Fruit fly (Drosophila melanogaster) whole organism, pupa: Measurements from ENCODE around the gene CG7879.
A peak's percentile ranks its signal among the peaks of the same experiment; 100 is the strongest.

Experiments
- CG10348 ChIP-seq: fragments of 200-800 bp; sonication (Bioruptor generic); IDR thresholded peaks from 2 replicates; pipeline ENCODE4 v1.3.6; 2022; ENCODE audit warnings: missing biosample characterization, missing genetic modification characterization
- CG12605 ChIP-seq: fragments of 200-800 bp; sonication (Bioruptor generic); IDR thresholded peaks from 2 replicates; pipeline ENCODE4 v1.3.6; 2022; ENCODE audit warnings: missing biosample characterization, missing genetic modification characterization
- CG13204 ChIP-seq: fragments of 200-800 bp; sonication (Bioruptor generic); optimal IDR thresholded peaks from 2 replicates; lab custom pipeline; 2018; ENCODE audit warnings: missing biosample characterization, mild to moderate bottlenecking, missing genetic modification characterization, moderate library complexity
- CG14655 ChIP-seq: fragments of 200-800 bp; sonication (Bioruptor generic); optimal IDR thresholded peaks from 3 replicates; lab custom pipeline; 2017; ENCODE audit warnings: mild to moderate bottlenecking, missing biosample characterization, missing genetic modification reagents, missing genetic modification characterization
- CG15710 ChIP-seq: fragments of 200-800 bp; sonication (Bioruptor generic); optimal IDR thresholded peaks from 2 replicates; lab custom pipeline; 2018; ENCODE audit warnings: missing biosample characterization, mild to moderate bottlenecking, missing genetic modification characterization, moderate library complexity
- CG17806 ChIP-seq: fragments of 200-800 bp; sonication (Bioruptor generic); optimal IDR thresholded peaks from 2 replicates; lab custom pipeline; 2018; ENCODE audit warnings: missing biosample characterization, mild to moderate bottlenecking, missing genetic modification characterization, moderate library complexity
- CG32121 ChIP-seq: fragments of 200-800 bp; sonication (Bioruptor generic); IDR thresholded peaks from 2 replicates; pipeline ENCODE4 v1.3.6; 2022; ENCODE audit warnings: missing biosample characterization, missing genetic modification characterization
- CG34367 ChIP-seq: fragments of 200-800 bp; sonication (Bioruptor generic); optimal IDR thresholded peaks from 2 replicates; lab custom pipeline; 2018; ENCODE audit warnings: missing biosample characterization, mild to moderate bottlenecking, missing genetic modification characterization
- CG4496 ChIP-seq: fragments of 200-800 bp; sonication (Bioruptor generic); IDR thresholded peaks from 3 replicates; pipeline ENCODE4 v1.3.6; 2022; ENCODE audit warnings: missing biosample characterization, missing genetic modification characterization
- CG8159 ChIP-seq: fragments of 200-800 bp; sonication (Bioruptor generic); optimal IDR thresholded peaks from 3 replicates; lab custom pipeline; 2018; ENCODE audit warnings: missing biosample characterization, mild to moderate bottlenecking, missing genetic modification characterization, moderate library complexity
- CG8301 ChIP-seq: fragments of 200-800 bp; sonication (Bioruptor generic); optimal IDR thresholded peaks from 2 replicates; lab custom pipeline; 2018; ENCODE audit warnings: missing biosample characterization, mild to moderate bottlenecking, missing genetic modification characterization
- CG9948 ChIP-seq: fragments of 200-800 bp; sonication (Bioruptor generic); optimal IDR thresholded peaks from 2 replicates; lab custom pipeline; 2018; ENCODE audit warnings: missing biosample characterization, mild to moderate bottlenecking, missing genetic modification characterization, moderate library complexity
- D1 ChIP-seq: fragments of 200-800 bp; sonication (Bioruptor generic); optimal IDR thresholded peaks from 2 replicates; lab custom pipeline; 2018; ENCODE audit warnings: missing biosample characterization, mild to moderate bottlenecking, missing genetic modification characterization, moderate library complexity
- EcR ChIP-seq: fragments of 200-800 bp; sonication (Bioruptor generic); optimal IDR thresholded peaks from 3 replicates; lab custom pipeline; 2019; ENCODE audit warnings: missing biosample characterization, missing genetic modification characterization, mild to moderate bottlenecking, moderate library complexity, missing genetic modification reagents
- Ets98B ChIP-seq: fragments of 200-800 bp; sonication (Bioruptor generic); IDR thresholded peaks from 2 replicates; pipeline ENCODE4 v1.3.6; 2022; ENCODE audit warnings: missing biosample characterization, missing genetic modification characterization
- Pif1A ChIP-seq: fragments of 200-800 bp; sonication (Bioruptor generic); optimal IDR thresholded peaks from 3 replicates; lab custom pipeline; 2016; ENCODE audit warnings: missing biosample characterization, missing genetic modification characterization
- Pif1B ChIP-seq: fragments of 200-800 bp; sonication (Bioruptor generic); optimal IDR thresholded peaks from 3 replicates; lab custom pipeline; 2016; ENCODE audit warnings: missing biosample characterization, missing genetic modification characterization
- Snoo ChIP-seq: fragments of 200-800 bp; sonication (Bioruptor generic); optimal IDR thresholded peaks from 3 replicates; lab custom pipeline; 2017; ENCODE audit warnings: missing biosample characterization, mild to moderate bottlenecking, missing genetic modification characterization, inconsistent platforms
- fd96Ca ChIP-seq: fragments of 200-800 bp; sonication (Bioruptor generic); IDR thresholded peaks from 3 replicates; pipeline ENCODE4 v1.3.6; 2022; ENCODE audit warnings: missing biosample characterization, missing genetic modification characterization
- gl ChIP-seq: fragments of 200-800 bp; sonication (Bioruptor generic); optimal IDR thresholded peaks from 2 replicates; lab custom pipeline; 2018; ENCODE audit warnings: missing biosample characterization, mild to moderate bottlenecking, missing genetic modification characterization
- rn ChIP-seq: fragments of 200-800 bp; sonication (Bioruptor generic); IDR thresholded peaks from 2 replicates; pipeline ENCODE4 v1.3.6; 2022; ENCODE audit warnings: missing biosample characterization, missing genetic modification characterization

Gene CG7879

DNA sequence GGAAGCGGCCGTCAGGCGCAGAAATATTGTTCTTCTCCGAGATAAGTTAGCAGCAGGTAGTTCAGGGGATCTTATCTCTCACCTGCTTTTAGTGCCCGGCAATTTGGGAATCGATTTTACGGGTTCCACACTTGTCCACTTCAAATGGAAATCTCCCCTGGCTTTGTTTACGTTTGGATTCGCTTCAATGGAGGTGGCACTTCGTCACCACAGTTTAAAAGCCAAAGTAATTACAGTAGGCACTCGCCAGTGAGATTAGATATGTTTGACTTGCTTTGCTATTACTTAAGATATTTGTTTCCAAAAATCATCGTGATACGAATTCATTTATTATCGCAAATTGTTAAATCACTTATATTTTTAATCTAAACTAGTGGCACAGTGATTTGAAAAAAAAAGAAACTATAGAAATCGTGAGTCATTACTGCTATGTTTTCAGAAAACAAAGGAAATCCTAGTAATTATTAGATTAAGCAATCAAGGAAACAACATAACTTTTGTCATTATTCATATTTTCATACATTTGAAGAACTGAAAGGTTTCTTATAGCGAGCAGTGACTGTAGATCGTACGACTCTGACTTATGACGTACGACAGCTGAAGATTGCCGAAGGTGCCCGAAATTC lies 19.9 kb downstream of the CG7879 start:
- TF ChIP-seq Snoo (tag; lab: Kevin White, UChicago) (peak; percentile 54), D1 (no peak), Pif1A (GFP tag; lab: Kevin White, UChicago) (no peak), EcR (GFP tag; lab: Kevin White, UChicago) (no peak), CG32121 (GFP tag; lab: Robert Waterston, UW) (no peak), CG14655 (GFP tag; lab: Kevin White, UChicago) (no peak), gl (no peak), CG4496 (GFP tag; lab: Robert Waterston, UW) (no peak), Pif1B (GFP tag; lab: Kevin White, UChicago) (no peak), CG9948 (peak; percentile 5), CG15710 (tag; lab: Kevin White, UChicago) (peak; percentile 41), fd96Ca (GFP tag; lab: Robert Waterston, UW) (no peak), CG12605 (GFP tag; lab: Robert Waterston, UW) (no peak), CG34367 (tag; lab: Kevin White, UChicago) (peak; percentile 7), Ets98B (GFP tag; lab: Robert Waterston, UW) (no peak), CG8159 (tag; lab: Kevin White, UChicago) (peak; percentile 18), CG13204 (GFP tag; lab: Kevin White, UChicago) (no peak), CG10348 (GFP tag; lab: Robert Waterston, UW) (no peak), CG17806 (no peak), CG8301 (tag; lab: Kevin White, UChicago) (no peak), rn (no peak)

- no peak for TF ChIP-seq CG14655 (GFP tag; lab: Kevin White, UChicago)
- TF ChIP-seq CG34367 (tag; lab: Kevin White, UChicago): no peak
- no peak for TF ChIP-seq EcR (GFP tag; lab: Kevin White, UChicago)
- TF ChIP-seq CG17806: no peak
- no peak for TF ChIP-seq Ets98B (GFP tag; lab: Robert Waterston, UW)
- no peak for TF ChIP-seq CG4496 (GFP tag; lab: Robert Waterston, UW)
- TF ChIP-seq fd96Ca (GFP tag; lab: Robert Waterston, UW): no peak
- no peak for TF ChIP-seq Pif1A (GFP tag; lab: Kevin White, UChicago)
- TF ChIP-seq CG15710 (tag; lab: Kevin White, UChicago): no peak
Measured at dm6 chr3L:1547117-1547507, 21.3 kb downstream of the CG7879 start.

- TF ChIP-seq CG13204 (GFP tag; lab: Kevin White, UChicago): no peak
- no peak for TF ChIP-seq D1
- TF ChIP-seq CG17806: no peak
- peak; percentile 13 for TF ChIP-seq Pif1A (GFP tag; lab: Kevin White, UChicago)
- TF ChIP-seq gl: peak; percentile 8
- TF ChIP-seq CG34367 (tag; lab: Kevin White, UChicago): no peak
- TF ChIP-seq Ets98B (GFP tag; lab: Robert Waterston, UW): peak; percentile 44; the same call in 1 of the 2 replicates
- no peak for TF ChIP-seq CG8301 (tag; lab: Kevin White, UChicago)
- TF ChIP-seq Pif1B (GFP tag; lab: Kevin White, UChicago): no peak
- TF ChIP-seq EcR (GFP tag; lab: Kevin White, UChicago): peak; percentile 24
- TF ChIP-seq CG9948: no peak
- TF ChIP-seq CG32121 (GFP tag; lab: Robert Waterston, UW): peak; percentile 53
- peak; percentile 50; the same call in 1 of the 2 replicates for TF ChIP-seq CG12605 (GFP tag; lab: Robert Waterston, UW)
- no peak for TF ChIP-seq CG10348 (GFP tag; lab: Robert Waterston, UW)
- TF ChIP-seq CG15710 (tag; lab: Kevin White, UChicago): no peak
- no peak for TF ChIP-seq fd96Ca (GFP tag; lab: Robert Waterston, UW)
- no peak for TF ChIP-seq rn
- TF ChIP-seq CG4496 (GFP tag; lab: Robert Waterston, UW): peak; percentile 19; the same call in 1 of the 3 replicates
- no peak for TF ChIP-seq CG8159 (tag; lab: Kevin White, UChicago)
- no peak for TF ChIP-seq CG14655 (GFP tag; lab: Kevin White, UChicago)
- peak; percentile 39 for TF ChIP-seq Snoo (tag; lab: Kevin White, UChicago)
Measured at dm6 chr3L:1546349-1547116, 21.9 kb downstream of the CG7879 start.

dm6 chr3L:1545693-1546329 lies 22.6 kb downstream of the CG7879 start, which contains the start of the genes CG32313 and Pcyt1:
Gene CG32313 (minus strand): TSS chr3L:1545743.
Gene Pcyt1 (plus strand): TSS chr3L:1546092.
- TF ChIP-seq EcR (GFP tag; lab: Kevin White, UChicago): peak; percentile 30
- TF ChIP-seq CG12605 (GFP tag; lab: Robert Waterston, UW): 0 out of 2 replicates have a peak, but pooled peaks have one; percentile 9
- no peak for TF ChIP-seq Ets98B (GFP tag; lab: Robert Waterston, UW)
- no peak for TF ChIP-seq gl
- TF ChIP-seq CG4496 (GFP tag; lab: Robert Waterston, UW): no peak
- TF ChIP-seq Pif1B (GFP tag; lab: Kevin White, UChicago): peak; percentile 30
- no peak for TF ChIP-seq CG14655 (GFP tag; lab: Kevin White, UChicago)
- TF ChIP-seq CG13204 (GFP tag; lab: Kevin White, UChicago): no peak
